Worm (Caenorhabditis elegans): ENCODE results near the gene nrx-1.

ce11 chrV:10889774-10890173, 65.0 kb downstream of the nrx-1 start:
- TF ChIP-seq him-1 (tag; optimal IDR thresholded peaks at IDR 0.05) = no peak
- TF ChIP-seq dao-5 (tag; optimal IDR thresholded peaks at IDR 0.05) = no peak
- no peak for TF ChIP-seq W03F9.2 (tag; optimal IDR thresholded peaks at IDR 0.05)

All from whole organism, L4/young adult.